Fruit fly (Drosophila melanogaster) whole organism, embryonic: ENCODE data around the gene Pdzd8.

ENCODE experiments used
- Bgb ChIP-seq: fragments of 200-800 bp; sonication (Bioruptor generic); IDR thresholded peaks from 2 replicates; pipeline ENCODE4 v1.3.6; 2022; ENCODE audit warnings: missing biosample characterization, missing genetic modification characterization; ENCODE audit not compliant: partially characterized antibody
- CG10274 ChIP-seq: fragments of 200-800 bp; sonication (Bioruptor generic); optimal IDR thresholded peaks from 3 replicates; lab custom pipeline; 2017; ENCODE audit warnings: missing biosample characterization, mild to moderate bottlenecking, missing genetic modification characterization
- CG10543 ChIP-seq: fragments of 200-800 bp; sonication (Bioruptor generic); optimal IDR thresholded peaks from 3 replicates; lab custom pipeline; 2017; ENCODE audit warnings: missing biosample characterization, mild to moderate bottlenecking, missing genetic modification characterization, moderate library complexity
- CG12769 ChIP-seq: fragments of 200-800 bp; sonication (Bioruptor generic); optimal IDR thresholded peaks from 2 replicates; lab custom pipeline; 2019; ENCODE audit warnings: missing biosample characterization, mild to moderate bottlenecking, missing genetic modification characterization, moderate library complexity
- CG17612 ChIP-seq: fragments of 200-800 bp; sonication (Bioruptor generic); IDR thresholded peaks from 2 replicates; pipeline ENCODE4 v1.3.6; 2022; ENCODE audit warnings: missing biosample characterization, missing genetic modification characterization
- CG32767 ChIP-seq: fragments of 200-800 bp; sonication (Bioruptor generic); IDR thresholded peaks from 2 replicates; pipeline ENCODE4 v1.3.6; 2022; ENCODE audit warnings: missing biosample characterization, missing genetic modification characterization
- CG5180 ChIP-seq: fragments of 200-800 bp; sonication (Bioruptor generic); optimal IDR thresholded peaks from 3 replicates; lab custom pipeline; 2017; ENCODE audit warnings: missing biosample characterization, missing genetic modification characterization, mild to moderate bottlenecking, moderate library complexity, missing genetic modification reagents
- CG7839 ChIP-seq: fragments of 200-800 bp; sonication (Bioruptor generic); optimal IDR thresholded peaks from 3 replicates; lab custom pipeline; 2018; ENCODE audit warnings: missing biosample characterization, mild to moderate bottlenecking, missing genetic modification characterization, moderate library complexity
- CG7963 ChIP-seq: fragments of 200-800 bp; sonication (Bioruptor generic); IDR thresholded peaks from 3 replicates; pipeline ENCODE4 v1.3.6; 2022; ENCODE audit warnings: missing biosample characterization, missing genetic modification characterization; ENCODE audit not compliant: partially characterized antibody
- CG8290 ChIP-seq, 3 experiments: fragments of 200-800 bp; sonication (Bioruptor generic); optimal IDR thresholded peaks; 2 replicates each; lab custom pipeline; 2016 to 2019; ENCODE audit warnings: missing biosample characterization in 3 of 3, missing genetic modification characterization in 3 of 3, mild to moderate bottlenecking in 2 of 3, moderate library complexity in 1 of 3
- D ChIP-seq, 2 experiments: fragments of 200-800 bp in 1 of 2; fragments of >200 bp in 1 of 2; sonication (Bioruptor generic) in 1 of 2; optimal IDR thresholded peaks; 2 replicates in 1 of 2; 3 replicates in 1 of 2; lab custom pipeline; 2017; ENCODE audit warnings: mild to moderate bottlenecking in 1 of 2, missing biosample characterization in 1 of 2, missing genetic modification characterization in 1 of 2, missing genetic modification reagents in 1 of 2
- Ets97D ChIP-seq: fragments of 200-800 bp; sonication (Bioruptor generic); optimal IDR thresholded peaks from 3 replicates; lab custom pipeline; 2016; ENCODE audit warnings: missing biosample characterization, missing genetic modification characterization
- Hr51 ChIP-seq, 2 experiments: fragments of 200-800 bp; sonication (Bioruptor generic); optimal IDR thresholded peaks; 2 replicates in 1 of 2; 3 replicates in 1 of 2; lab custom pipeline; 2016 to 2018; ENCODE audit warnings: missing biosample characterization in 2 of 2, missing genetic modification characterization in 2 of 2, mild to moderate bottlenecking in 1 of 2, moderate library complexity in 1 of 2
- Jarid2 ChIP-seq: fragments of 200-800 bp; sonication (Bioruptor generic); optimal IDR thresholded peaks from 3 replicates; lab custom pipeline; 2017; ENCODE audit warnings: mild to moderate bottlenecking, missing biosample characterization, missing genetic modification reagents, missing genetic modification characterization
- Med ChIP-seq: fragments of 200-800 bp; sonication (Bioruptor generic); peaks from one replicate; lab custom pipeline; 2016; ENCODE audit warnings: missing biosample characterization, missing genetic modification characterization, mild to moderate bottlenecking, inconsistent platforms, moderate library complexity
- Pdp1 ChIP-seq, 2 experiments: fragments of 200-800 bp; sonication (Bioruptor generic); optimal IDR thresholded peaks; 3 replicates each; lab custom pipeline; 2016; ENCODE audit warnings: missing biosample characterization in 2 of 2, missing genetic modification characterization in 2 of 2, mild to moderate bottlenecking in 1 of 2, moderate library complexity in 1 of 2
- Ravus ChIP-seq: fragments of 200-800 bp; sonication (Bioruptor generic); IDR thresholded peaks from 2 replicates; pipeline ENCODE4 v1.3.6; 2022; ENCODE audit warnings: missing biosample characterization, missing genetic modification characterization
- Spps ChIP-seq: fragments of 200-800 bp; sonication (Bioruptor generic); optimal IDR thresholded peaks from 2 replicates; lab custom pipeline; 2018; ENCODE audit warnings: missing biosample characterization, mild to moderate bottlenecking, missing genetic modification characterization
- Sry-β ChIP-seq: fragments of 200-800 bp; sonication (Bioruptor generic); optimal IDR thresholded peaks from 2 replicates; lab custom pipeline; 2018; ENCODE audit warnings: missing biosample characterization, mild to moderate bottlenecking, missing genetic modification characterization, moderate library complexity
- Sry-δ ChIP-seq: fragments of 200-800 bp; sonication (Bioruptor generic); optimal IDR thresholded peaks from 2 replicates; lab custom pipeline; 2016; ENCODE audit warnings: missing biosample characterization, missing genetic modification characterization
- Trl ChIP-seq, 3 experiments: fragments of >200 bp in 2 of 3; fragments of 200-800 bp in 1 of 3; sonication (Bioruptor generic) in 1 of 3; optimal IDR thresholded peaks; 2 replicates in 1 of 3; 3 replicates in 2 of 3; lab custom pipeline; 2016 to 2017; ENCODE audit warnings: missing biosample characterization in 1 of 3, missing genetic modification characterization in 1 of 3
- aop ChIP-seq: fragments of 200-800 bp; sonication (Bioruptor generic); IDR thresholded peaks from 2 replicates; pipeline ENCODE4 v1.3.6; 2022; ENCODE audit warnings: missing biosample characterization, missing genetic modification characterization
- chinmo ChIP-seq: fragments of 200-800 bp; sonication (Bioruptor generic); IDR thresholded peaks from 4 replicates; pipeline ENCODE4 v1.3.6; 2022; ENCODE audit warnings: missing biosample characterization, missing genetic modification characterization; ENCODE audit not compliant: partially characterized antibody
- chn ChIP-seq: fragments of 200-800 bp; sonication (Bioruptor generic); optimal IDR thresholded peaks from 2 replicates; lab custom pipeline; 2016; ENCODE audit warnings: missing biosample characterization, missing genetic modification characterization
- emc ChIP-seq: fragments of 200-800 bp; sonication (Bioruptor generic); optimal IDR thresholded peaks from 2 replicates; lab custom pipeline; 2016; ENCODE audit warnings: missing biosample characterization, missing genetic modification characterization
- hkb ChIP-seq, 2 experiments: fragments of 200-800 bp in 1 of 2; fragments of >200 bp in 1 of 2; sonication (Bioruptor generic) in 1 of 2; IDR thresholded peaks in 1 of 2; optimal IDR thresholded peaks in 1 of 2; 2 replicates each; pipeline versions ENCODE4 v1.3.6 to Lab custom; 2017 to 2022; ENCODE audit warnings: missing biosample characterization in 1 of 2, missing genetic modification characterization in 1 of 2
- nom ChIP-seq: fragments of 200-800 bp; sonication (Bioruptor generic); optimal IDR thresholded peaks from 2 replicates; lab custom pipeline; 2017; ENCODE audit warnings: missing biosample characterization, missing genetic modification characterization, mild to moderate bottlenecking, moderate library complexity, missing genetic modification reagents
- pita ChIP-seq: fragments of 200-800 bp; sonication (Bioruptor generic); optimal IDR thresholded peaks from 2 replicates; lab custom pipeline; 2017; ENCODE audit warnings: missing biosample characterization, mild to moderate bottlenecking, missing genetic modification characterization
- repo ChIP-seq: fragments of 200-800 bp; sonication (Bioruptor generic); optimal IDR thresholded peaks from 2 replicates; lab custom pipeline; 2016; ENCODE audit warnings: missing biosample characterization, missing genetic modification characterization
- row ChIP-seq: fragments of 200-800 bp; sonication (Bioruptor generic); IDR thresholded peaks from 3 replicates; pipeline ENCODE4 v1.3.6; 2022; ENCODE audit warnings: missing biosample characterization, missing genetic modification characterization
- sens ChIP-seq: fragments of 200-800 bp; sonication (Bioruptor generic); peaks from one replicate; lab custom pipeline; 2016; ENCODE audit warnings: missing biosample characterization, missing genetic modification characterization
- sima ChIP-seq: fragments of 200-800 bp; sonication (Bioruptor generic); optimal IDR thresholded peaks from 2 replicates; lab custom pipeline; 2016; ENCODE audit warnings: missing biosample characterization, missing genetic modification characterization
- sisA ChIP-seq: fragments of 200-800 bp; sonication (Bioruptor generic); IDR thresholded peaks from 2 replicates; pipeline ENCODE4 v1.3.6; 2022; ENCODE audit warnings: missing biosample characterization, missing genetic modification characterization
- sqz ChIP-seq: fragments of 200-800 bp; sonication (Bioruptor generic); optimal IDR thresholded peaks from 3 replicates; lab custom pipeline; 2018; ENCODE audit warnings: missing biosample characterization, mild to moderate bottlenecking, missing genetic modification characterization
- vvl ChIP-seq: fragments of 200-800 bp; sonication (Bioruptor generic); IDR thresholded peaks from 2 replicates; pipeline ENCODE4 v1.3.6; 2022; ENCODE audit warnings: missing biosample characterization, missing genetic modification characterization
- z ChIP-seq: fragments of 200-800 bp; sonication (Bioruptor generic); IDR thresholded peaks from 3 replicates; pipeline ENCODE4 v1.3.6; 2022; ENCODE audit warnings: missing biosample characterization, missing genetic modification characterization
- zf30C ChIP-seq: fragments of 200-800 bp; sonication (Bioruptor generic); optimal IDR thresholded peaks from 3 replicates; lab custom pipeline; 2018; ENCODE audit warnings: missing biosample characterization, mild to moderate bottlenecking, missing genetic modification characterization

The Pdzd8 gene

dm6 chrX:11917056-11917633, 13.5 kb downstream of the Pdzd8 start, which contains the start of gene pot:
Gene pot, minus strand, starts transcription at chrX:11917260.
- TF ChIP-seq sens (GFP tag; lab: Kevin White, UChicago) (peak; percentile 41), CG17612 (GFP tag; lab: Robert Waterston, UW) (peak; percentile 84), z (GFP tag; lab: Robert Waterston, UW) (0 out of 3 replicates have a peak, but pooled peaks have one; percentile 18), repo (no peak), Bgb (GFP tag; lab: Robert Waterston, UW) (0 out of 2 replicates have a peak, but pooled peaks have one; percentile 14), Hr51 (GFP tag; optimal IDR thresholded peaks at IDR 0.05; lab: Kevin White, UChicago) (no peak), nom (GFP tag; lab: Kevin White, UChicago) (peak; percentile 7), chn (GFP tag; lab: Kevin White, UChicago) (no peak), row (peak; percentile 22; the same call in 1 of the 3 replicates), CG8290 (GFP tag; optimal IDR thresholded peaks at IDR 0.05; lab: Kevin White, UChicago) (no peak), CG8290 (tag; optimal IDR thresholded peaks at IDR 0.05; lab: Kevin White, UChicago) (peak in 1 of 2 experiments; percentile 47), Sry-β (peak; percentile 88), zf30C (no peak), pita (GFP tag; lab: Kevin White, UChicago) (no peak), Pdp1 (GFP tag; optimal IDR thresholded peaks at IDR 0.05; lab: Kevin White, UChicago) (no peak), emc (no peak), CG32767 (GFP tag; lab: Robert Waterston, UW) (no peak), hkb (optimal IDR thresholded peaks at IDR 0.05; lab: Kevin White, UChicago) (no peak), hkb (GFP tag; IDR thresholded peaks at IDR 0.05; lab: Robert Waterston, UW) (0 out of 2 replicates have a peak, but pooled peaks have one; percentile 21), CG10543 (GFP tag; lab: Kevin White, UChicago) (peak; percentile 8), sisA (GFP tag; lab: Robert Waterston, UW) (no peak), CG7963 (no peak), CG7839 (tag; lab: Kevin White, UChicago) (no peak), Jarid2 (peak; percentile 39), Spps (tag; lab: Kevin White, UChicago) (no peak), vvl (GFP tag; lab: Robert Waterston, UW) (peak; percentile 34; the same call in 1 of the 2 replicates), Ravus (GFP tag; lab: Robert Waterston, UW) (no peak), CG12769 (tag; lab: Kevin White, UChicago) (peak; percentile 46), aop (GFP tag; lab: Robert Waterston, UW) (no peak), Ets97D (GFP tag; lab: Kevin White, UChicago) (no peak), Trl (optimal IDR thresholded peaks at IDR 0.05; lab: Kevin White, UChicago) (peak; percentile 56 to 59), Trl (GFP tag; optimal IDR thresholded peaks at IDR 0.05; lab: Kevin White, UChicago) (no peak), CG5180 (GFP tag; lab: Kevin White, UChicago) (peak; percentile 84), Sry-δ (GFP tag; lab: Kevin White, UChicago) (no peak), D (optimal IDR thresholded peaks at IDR 0.05; lab: Kevin White, UChicago) (no peak), D (GFP tag; optimal IDR thresholded peaks at IDR 0.05; lab: Kevin White, UChicago) (no peak), Med (GFP tag; lab: Kevin White, UChicago) (peak; percentile 55), CG10274 (GFP tag; lab: Kevin White, UChicago) (no peak), sima (GFP tag; lab: Kevin White, UChicago) (no peak), sqz (GFP tag; lab: Kevin White, UChicago) (peak; percentile 26), chinmo (GFP tag; lab: Robert Waterston, UW) (peak; percentile 71; the same call in 2 of the 4 replicates)
- TF ChIP-seq, all 482 proteins: peak for 18
